Worm (Caenorhabditis elegans): ENCODE measurements around the gene znf-782.

Gene znf-782

ce11 chrIV:1067430-1067829 lies at the start of gene znf-782:
znf-782 (minus strand) TSS chrIV:1067525.
- TF ChIP-seq flt-1 (GFP tag; IDR thresholded peaks at IDR 0.05) (no peak), hmg-4 (GFP tag; optimal IDR thresholded peaks at IDR 0.05) (peak; percentile 5), ama-1 (optimal IDR thresholded peaks at IDR 0.05) (no peak), ceh-36 (tag; optimal IDR thresholded peaks at IDR 0.05) (no peak), aly-1 (tag; optimal IDR thresholded peaks at IDR 0.05) (no peak)

ce11 chrIV:1113638-1114037 lies 46.3 kb upstream of the znf-782 start, which contains the start of gene srx-14:
srx-14 (minus strand) TSS chrIV:1113738.
- TF ChIP-seq ceh-13 (GFP tag; optimal IDR thresholded peaks at IDR 0.05): no peak
- TF ChIP-seq ceh-36 (tag; optimal IDR thresholded peaks at IDR 0.05): no peak

ce11 chrIV:1110999-1111398 lies 43.7 kb upstream of the znf-782 start:
- no peak for TF ChIP-seq sea-1 (GFP tag; conservative IDR thresholded peaks at IDR 0.05)
- no peak for TF ChIP-seq B0310.2 (tag; optimal IDR thresholded peaks at IDR 0.05)
- TF ChIP-seq ets-7 (tag; optimal IDR thresholded peaks at IDR 0.05): no peak

DNA sequence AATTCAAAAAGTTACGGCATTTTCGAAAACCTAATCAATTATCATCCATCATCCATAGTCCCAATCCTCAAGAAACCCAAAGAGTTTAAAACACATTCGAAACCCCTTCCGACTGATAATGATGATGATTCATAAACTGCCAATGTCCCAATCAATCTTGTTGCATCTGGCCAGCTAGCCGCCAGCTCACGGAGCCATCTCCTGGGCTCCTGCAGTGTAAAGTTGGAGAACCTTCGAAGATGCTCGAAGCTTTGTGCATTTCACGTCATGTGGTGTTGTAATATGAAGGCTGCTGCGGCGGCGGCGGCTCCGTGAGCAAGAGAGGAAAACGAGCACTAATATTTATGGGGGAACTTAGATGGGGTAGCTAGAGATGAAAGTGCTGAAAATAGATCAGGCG lies 40.7 kb upstream of the znf-782 start:
- TF ChIP-seq F13C5.2 (tag; optimal IDR thresholded peaks at IDR 0.05) (peak; percentile 7), pes-1 (GFP tag; IDR thresholded peaks at IDR 0.05) (0 out of 2 replicates have a peak, but pooled peaks have one; percentile 4), ama-1 (optimal IDR thresholded peaks at IDR 0.05) (no peak)

DNA sequence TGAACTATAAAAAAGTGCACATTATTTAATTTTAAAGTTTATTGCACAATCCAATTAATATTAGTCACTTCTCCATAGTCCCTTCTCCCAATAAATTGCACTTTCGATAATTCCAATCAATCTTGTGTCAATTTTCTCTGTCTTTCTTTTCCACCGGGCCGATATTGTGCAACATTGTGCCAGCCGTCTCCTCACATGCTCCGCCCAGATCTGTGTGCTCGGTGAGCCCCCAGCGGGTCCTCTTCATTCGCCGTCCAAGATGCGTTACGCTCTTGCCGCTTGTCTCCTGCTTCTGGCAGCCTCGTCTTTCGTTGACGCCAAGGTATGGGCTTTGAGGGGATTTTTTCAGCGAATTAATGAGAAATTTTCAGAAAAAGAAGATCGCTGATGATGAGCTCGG lies 39.9 kb upstream of the znf-782 start, which contains the start of gene ost-1:
ost-1 (plus strand) TSS at position 207 of the 400 bp plus-strand sequence.
- TF ChIP-seq pes-1 (GFP tag; IDR thresholded peaks at IDR 0.05) (no peak), hmg-4 (GFP tag; optimal IDR thresholded peaks at IDR 0.05) (peak; percentile 2)

ce11 chrIV:1105999-1106398 lies 38.7 kb upstream of the znf-782 start:
- TF ChIP-seq hmbx-1 (tag; optimal IDR thresholded peaks at IDR 0.05) (no peak), aly-1 (tag; optimal IDR thresholded peaks at IDR 0.05) (no peak), B0310.2 (tag; optimal IDR thresholded peaks at IDR 0.05) (no peak), tra-4 (tag; optimal IDR thresholded peaks at IDR 0.05) (no peak), sea-1 (GFP tag; conservative IDR thresholded peaks at IDR 0.05) (no peak), scrt-1 (GFP tag; IDR thresholded peaks at IDR 0.05) (no peak), ets-7 (tag; optimal IDR thresholded peaks at IDR 0.05) (no peak), tbx-37 (GFP tag; conservative IDR thresholded peaks at IDR 0.05) (no peak), ceh-36 (tag; optimal IDR thresholded peaks at IDR 0.05) (no peak), F13C5.2 (tag; optimal IDR thresholded peaks at IDR 0.05) (no peak), ama-1 (optimal IDR thresholded peaks at IDR 0.05) (no peak), flt-1 (GFP tag; IDR thresholded peaks at IDR 0.05) (no peak), tbx-11 (GFP tag; IDR thresholded peaks at IDR 0.05) (no peak), ceh-13 (GFP tag; optimal IDR thresholded peaks at IDR 0.05) (no peak), pes-1 (GFP tag; IDR thresholded peaks at IDR 0.05) (no peak), hnd-1 (tag; optimal IDR thresholded peaks at IDR 0.05) (no peak)

ce11 chrIV:1105104-1105503 lies 37.8 kb upstream of the znf-782 start:
- TF ChIP-seq hmbx-1 (tag; optimal IDR thresholded peaks at IDR 0.05) (no peak), sea-1 (GFP tag; conservative IDR thresholded peaks at IDR 0.05) (no peak), tra-4 (tag; optimal IDR thresholded peaks at IDR 0.05) (no peak)

- TF ChIP-seq aly-1 (tag; optimal IDR thresholded peaks at IDR 0.05) (no peak), flt-1 (GFP tag; IDR thresholded peaks at IDR 0.05) (no peak), tra-4 (tag; optimal IDR thresholded peaks at IDR 0.05) (no peak), ceh-36 (tag; optimal IDR thresholded peaks at IDR 0.05) (no peak), hmg-4 (GFP tag; optimal IDR thresholded peaks at IDR 0.05) (no peak), sea-1 (GFP tag; conservative IDR thresholded peaks at IDR 0.05) (no peak), F13C5.2 (tag; optimal IDR thresholded peaks at IDR 0.05) (no peak), tbx-11 (GFP tag; IDR thresholded peaks at IDR 0.05) (no peak), ama-1 (optimal IDR thresholded peaks at IDR 0.05) (no peak), scrt-1 (GFP tag; IDR thresholded peaks at IDR 0.05) (no peak), hmbx-1 (tag; optimal IDR thresholded peaks at IDR 0.05) (no peak), B0310.2 (tag; optimal IDR thresholded peaks at IDR 0.05) (no peak), tbx-37 (GFP tag; conservative IDR thresholded peaks at IDR 0.05) (no peak), ceh-13 (GFP tag; optimal IDR thresholded peaks at IDR 0.05) (no peak)
Measured at ce11 chrIV:1104518-1104917, 37.2 kb upstream of the znf-782 start, which contains the start of the genes C44B12.9 and C44B12.3. C44B12.9 (minus strand) TSS chrIV:1104618. C44B12.3 (plus strand) TSS chrIV:1104766.

DNA sequence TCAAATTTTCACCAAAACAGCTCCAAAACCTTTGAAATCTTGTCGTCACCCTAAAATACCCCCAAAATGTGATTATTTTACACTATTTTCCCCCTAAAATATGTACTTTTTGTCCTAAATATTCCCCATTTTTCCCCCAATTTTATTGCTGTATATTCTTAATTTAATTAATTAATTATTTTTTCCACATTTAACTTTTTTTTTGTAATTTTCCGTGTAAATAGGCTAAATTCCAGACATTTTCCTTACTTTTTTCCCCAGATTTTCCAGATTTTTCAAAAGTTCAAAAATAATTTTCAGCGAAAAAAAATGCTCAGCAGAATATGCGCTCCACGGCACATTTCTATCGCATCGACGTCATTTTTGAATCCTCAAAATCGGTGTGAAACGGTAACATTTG lies 29.8 kb upstream of the znf-782 start, which contains the start of gene cox-18:
cox-18 (plus strand) TSS at position 301 of the 400 bp plus-strand sequence.
- TF ChIP-seq B0310.2 (tag; optimal IDR thresholded peaks at IDR 0.05) (no peak), scrt-1 (GFP tag; IDR thresholded peaks at IDR 0.05) (no peak), hnd-1 (tag; optimal IDR thresholded peaks at IDR 0.05) (no peak), hmg-4 (GFP tag; optimal IDR thresholded peaks at IDR 0.05) (no peak), tra-4 (tag; optimal IDR thresholded peaks at IDR 0.05) (no peak), pes-1 (GFP tag; IDR thresholded peaks at IDR 0.05) (no peak), ets-7 (tag; optimal IDR thresholded peaks at IDR 0.05) (no peak), tbx-11 (GFP tag; IDR thresholded peaks at IDR 0.05) (no peak)
